Worm (Caenorhabditis elegans) whole organism, L1 larva: ENCODE data around the gene clec-157.

Experiments used
- fos-1 ChIP-seq: fragments of 150-350 bp; optimal IDR thresholded peaks from 2 replicates; lab custom pipeline; 2014; ENCODE audit warnings: missing biosample characterization, missing genetic modification characterization
- sup-37 ChIP-seq: fragments of 200-800 bp; sonication (Bioruptor generic); optimal IDR thresholded peaks from 2 replicates; lab custom pipeline; 2018; ENCODE audit warnings: mild to moderate bottlenecking, missing genetic modification characterization, missing compliant biosample characterization
- unc-62 ChIP-seq: fragments of 150-350 bp; optimal IDR thresholded peaks from 2 replicates; lab custom pipeline; 2014; ENCODE audit warnings: missing biosample characterization, missing genetic modification reagents, missing genetic modification characterization
- ztf-4 ChIP-seq: fragments of 150-350 bp; optimal IDR thresholded peaks from 2 replicates; lab custom pipeline; 2014; ENCODE audit warnings: missing biosample characterization, missing genetic modification characterization

DNA sequence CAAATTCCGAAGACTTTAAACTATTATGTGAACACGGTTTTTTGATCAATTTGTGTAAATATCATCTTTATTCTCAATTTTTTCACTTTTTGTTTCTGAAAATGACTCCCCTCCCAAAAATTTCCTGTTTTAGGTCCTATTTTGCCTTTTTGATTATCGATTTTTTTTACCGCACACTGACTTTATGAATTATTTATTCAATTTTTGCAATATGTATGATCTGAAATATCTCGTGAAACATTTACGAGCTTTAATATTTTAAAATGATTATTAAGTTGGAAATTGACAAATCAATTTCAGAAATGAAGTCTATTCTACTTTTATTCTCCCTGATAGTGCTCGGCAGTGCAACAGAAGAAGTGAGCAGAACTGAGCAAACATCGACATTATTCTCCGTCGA is 35.2 kb upstream of the clec-157 start, which contains the start of gene C35D10.1:
- TF ChIP-seq unc-62 (GFP tag; lab: Kevin White, UChicago) (no peak), ztf-4 (tag; lab: Kevin White, UChicago) (no peak), sup-37 (GFP tag; lab: Kevin White, UChicago) (no peak), fos-1 (tag; lab: Kevin White, UChicago) (no peak)
